Worm (Caenorhabditis elegans) whole organism, L4 larva: Measurements from ENCODE around the gene Y56A3A.41.

Source experiments
- F10B5.3 ChIP-seq: sonication (generic microtip); optimal IDR thresholded peaks from 2 replicates; lab custom pipeline; 2016; ENCODE audit warnings: mild to moderate bottlenecking, missing genetic modification characterization, missing compliant biosample characterization
- Y5F2A.4 ChIP-seq: fragments of 200-800 bp; sonication (Bioruptor generic); optimal IDR thresholded peaks from 2 replicates; lab custom pipeline; 2018; ENCODE audit warnings: mild to moderate bottlenecking, missing genetic modification characterization, missing compliant biosample characterization
- ZK546.5 ChIP-seq, 2 experiments: sonication (generic microtip); optimal IDR thresholded peaks; 2 replicates each; lab custom pipeline; 2017; ENCODE audit warnings: missing biosample characterization in 2 of 2, missing genetic modification characterization in 2 of 2
- aha-1 ChIP-seq: fragments of 150-350 bp; peaks from one replicate; lab custom pipeline; 2014; ENCODE audit warnings: missing biosample characterization, missing genetic modification characterization
- aly-2 ChIP-seq: sonication (generic microtip); optimal IDR thresholded peaks from 2 replicates; lab custom pipeline; 2018; ENCODE audit warnings: missing biosample characterization, missing genetic modification characterization
- ama-1 ChIP-seq: fragments of 150-350 bp; optimal IDR thresholded peaks from 2 replicates; lab custom pipeline; 2014; ENCODE audit warnings: inconsistent platforms, mixed read lengths
- ceh-32 ChIP-seq: sonication (generic microtip); optimal IDR thresholded peaks from 2 replicates; lab custom pipeline; 2016; ENCODE audit warnings: mild to moderate bottlenecking, missing genetic modification characterization, missing compliant biosample characterization; ENCODE audit not compliant: poor library complexity
- ceh-82 ChIP-seq: sonication (generic microtip); optimal IDR thresholded peaks from 2 replicates; lab custom pipeline; 2017; ENCODE audit warnings: missing biosample characterization, missing genetic modification characterization
- ces-1 ChIP-seq: fragments of 150-350 bp; sonication (generic microtip); optimal IDR thresholded peaks from 4 replicates; lab custom pipeline; 2014; ENCODE audit warnings: missing biosample characterization, missing genetic modification reagents, missing genetic modification characterization
- daf-16 ChIP-seq, 3 experiments: sonication (generic microtip); optimal IDR thresholded peaks; 2 replicates each; lab custom pipeline; 2016 to 2017; ENCODE audit warnings: missing genetic modification characterization in 3 of 3, missing genetic modification reagents in 3 of 3, mild to moderate bottlenecking in 2 of 3, missing compliant biosample characterization in 2 of 3, missing biosample characterization in 1 of 3, moderate library complexity in 1 of 3
- daf-19 ChIP-seq: fragments of 200-800 bp; sonication (Bioruptor generic); conservative IDR thresholded peaks from 2 replicates; pipeline ENCODE4 v1.3.6; 2022; ENCODE audit warnings: missing genetic modification characterization, missing compliant biosample characterization
- daf-8 ChIP-seq: fragments of 200-800 bp; sonication (Bioruptor generic); IDR thresholded peaks from 2 replicates; pipeline ENCODE4 v1.3.6; 2022; ENCODE audit warnings: missing genetic modification characterization, missing compliant biosample characterization
- dmd-6 ChIP-seq: fragments of 200-800 bp; sonication (Bioruptor generic); IDR thresholded peaks from 2 replicates; pipeline ENCODE4 v1.3.6; 2022; ENCODE audit warnings: missing genetic modification reagents, missing genetic modification characterization, missing compliant biosample characterization
- dmd-9 ChIP-seq: fragments of 200-800 bp; sonication (Bioruptor generic); IDR thresholded peaks from 2 replicates; pipeline ENCODE4 v1.3.6; 2022; ENCODE audit warnings: missing genetic modification reagents, missing genetic modification characterization, missing compliant biosample characterization
- dve-1 ChIP-seq: sonication (generic microtip); optimal IDR thresholded peaks from 2 replicates; lab custom pipeline; 2017; ENCODE audit warnings: antibody characterized with exemption, mild to moderate bottlenecking, missing genetic modification characterization, missing compliant biosample characterization; ENCODE audit not compliant: insufficient read depth
- egl-27 ChIP-seq: sonication (generic microtip); optimal IDR thresholded peaks from 3 replicates; lab custom pipeline; 2017; ENCODE audit warnings: missing biosample characterization, missing genetic modification reagents, missing genetic modification characterization
- hif-1 ChIP-seq, 2 experiments: sonication (generic microtip); optimal IDR thresholded peaks; 2 replicates each; lab custom pipeline; 2016 to 2017; ENCODE audit warnings: missing compliant biosample characterization in 2 of 2, missing genetic modification characterization in 2 of 2, missing genetic modification reagents in 2 of 2, missing genotype in 2 of 2, mild to moderate bottlenecking in 1 of 2
- hlh-11 ChIP-seq: fragments of 200-800 bp; sonication (Bioruptor generic); optimal IDR thresholded peaks from 2 replicates; lab custom pipeline; 2018; ENCODE audit warnings: mild to moderate bottlenecking, missing genetic modification characterization, missing compliant biosample characterization
- hlh-30 ChIP-seq: sonication (generic microtip); optimal IDR thresholded peaks from 2 replicates; lab custom pipeline; 2017; ENCODE audit warnings: antibody characterized with exemption, mild to moderate bottlenecking, missing genetic modification characterization, missing compliant biosample characterization; ENCODE audit not compliant: insufficient read depth
- hmg-1.1 ChIP-seq: fragments of 200-800 bp; sonication (Bioruptor generic); IDR thresholded peaks from 2 replicates; pipeline ENCODE4 v1.3.6; 2022; ENCODE audit warnings: missing genetic modification reagents, missing genetic modification characterization, missing compliant biosample characterization
- lim-7 ChIP-seq: fragments of 200-800 bp; sonication (Bioruptor generic); IDR thresholded peaks from 2 replicates; pipeline ENCODE4 v1.3.6; 2022; ENCODE audit warnings: missing genetic modification characterization, missing compliant biosample characterization
- lin-1 ChIP-seq: fragments of 200-800 bp; sonication (Bioruptor generic); IDR thresholded peaks from 2 replicates; pipeline ENCODE4 v1.3.6; 2022; ENCODE audit warnings: missing genetic modification reagents, missing genetic modification characterization, missing compliant biosample characterization
- lin-15B ChIP-seq: fragments of 150-350 bp; sonication (generic microtip); optimal IDR thresholded peaks from 3 replicates; lab custom pipeline; 2014; ENCODE audit warnings: missing biosample characterization, missing genetic modification characterization
- lin-29 ChIP-seq: fragments of 200-800 bp; sonication (Bioruptor generic); IDR thresholded peaks from 2 replicates; pipeline ENCODE4 v1.3.6; 2022; ENCODE audit warnings: missing genetic modification reagents, missing genetic modification characterization, missing compliant biosample characterization
- lin-38 ChIP-seq: fragments of 200-800 bp; sonication (Bioruptor generic); IDR thresholded peaks from 2 replicates; pipeline ENCODE4 v1.3.6; 2022; ENCODE audit warnings: missing genetic modification reagents, missing genetic modification characterization, missing compliant biosample characterization
- lin-39 ChIP-seq: fragments of 150-350 bp; optimal IDR thresholded peaks from 2 replicates; lab custom pipeline; 2014; ENCODE audit warnings: missing biosample characterization, missing genetic modification reagents, missing genetic modification characterization
- lsy-2 ChIP-seq, 2 experiments: fragments of 150-350 bp in 1 of 2; sonication (generic microtip) in 1 of 2; optimal IDR thresholded peaks; 2 replicates each; lab custom pipeline; 2014 to 2017; ENCODE audit warnings: missing biosample characterization in 2 of 2, missing genetic modification characterization in 2 of 2
- madf-5 ChIP-seq, 2 experiments: fragments of 200-800 bp; sonication (Bioruptor generic); IDR thresholded peaks; 2 replicates each; pipeline ENCODE4 v1.3.6; 2022; ENCODE audit warnings: missing compliant biosample characterization in 2 of 2, missing genetic modification characterization in 2 of 2
- mdl-1 ChIP-seq, 2 experiments: fragments of 150-350 bp in 1 of 2; sonication (generic microtip) in 1 of 2; optimal IDR thresholded peaks; 2 replicates each; lab custom pipeline; 2014 to 2017; ENCODE audit warnings: missing biosample characterization in 2 of 2, missing genetic modification characterization in 2 of 2
- mxl-3 ChIP-seq: fragments of 200-800 bp; sonication (Bioruptor generic); optimal IDR thresholded peaks from 2 replicates; lab custom pipeline; 2018; ENCODE audit warnings: mild to moderate bottlenecking, missing genetic modification characterization, missing compliant biosample characterization
- nhr-102 ChIP-seq: sonication (generic microtip); optimal IDR thresholded peaks from 2 replicates; lab custom pipeline; 2016; ENCODE audit warnings: mild to moderate bottlenecking, missing genetic modification characterization, moderate library complexity, missing compliant biosample characterization
- nhr-28 ChIP-seq: fragments of 150-350 bp; optimal IDR thresholded peaks from 2 replicates; lab custom pipeline; 2014; ENCODE audit warnings: missing biosample characterization, missing genetic modification characterization
- nhr-42 ChIP-seq: fragments of 200-800 bp; sonication (Bioruptor generic); IDR thresholded peaks from 2 replicates; pipeline ENCODE4 v1.3.6; 2022; ENCODE audit warnings: missing genetic modification characterization, missing compliant biosample characterization
- nhr-6 ChIP-seq: fragments of 150-350 bp; optimal IDR thresholded peaks from 2 replicates; lab custom pipeline; 2014; ENCODE audit warnings: missing biosample characterization, missing genetic modification characterization
- nhr-77 ChIP-seq: fragments of 150-350 bp; optimal IDR thresholded peaks from 2 replicates; lab custom pipeline; 2014; ENCODE audit warnings: missing biosample characterization, missing genetic modification characterization
- pqm-1 ChIP-seq: sonication (generic microtip); optimal IDR thresholded peaks from 2 replicates; lab custom pipeline; 2017; ENCODE audit warnings: missing biosample characterization, missing genetic modification characterization
- rbr-2 ChIP-seq: sonication (generic microtip); optimal IDR thresholded peaks from 2 replicates; lab custom pipeline; 2016; ENCODE audit warnings: missing genotype, missing genetic modification characterization, missing compliant biosample characterization
- saeg-2 ChIP-seq: fragments of 200-800 bp; sonication (Bioruptor generic); IDR thresholded peaks from 2 replicates; pipeline ENCODE4 v1.3.6; 2022; ENCODE audit warnings: missing genetic modification reagents, missing genetic modification characterization, missing compliant biosample characterization
- snpc-1.2 ChIP-seq: fragments of 200-800 bp; sonication (Bioruptor generic); IDR thresholded peaks from 2 replicates; pipeline ENCODE4 v1.3.6; 2022; ENCODE audit warnings: missing genetic modification reagents, missing genetic modification characterization, missing compliant biosample characterization
- spr-1 ChIP-seq: sonication (generic microtip); optimal IDR thresholded peaks from 2 replicates; lab custom pipeline; 2016; ENCODE audit warnings: mild to moderate bottlenecking, missing genetic modification characterization, missing compliant biosample characterization
- unc-130 ChIP-seq: sonication (generic microtip); optimal IDR thresholded peaks from 2 replicates; lab custom pipeline; 2016; ENCODE audit warnings: missing genetic modification reagents, missing genetic modification characterization, missing compliant biosample characterization
- unc-39 ChIP-seq: sonication (generic microtip); optimal IDR thresholded peaks from 2 replicates; lab custom pipeline; 2017; ENCODE audit warnings: missing biosample characterization, missing genetic modification characterization
- unc-62 ChIP-seq, 3 experiments: fragments of 150-350 bp in 1 of 3; sonication (generic microtip); optimal IDR thresholded peaks in 2 of 3; peaks in 1 of 3; 1 replicate in 1 of 3; 2 replicates in 2 of 3; lab custom pipeline; 2014 to 2017; ENCODE audit warnings: missing biosample characterization in 3 of 3, missing genetic modification characterization in 3 of 3, missing genetic modification reagents in 3 of 3, missing genotype in 1 of 3
- zfp-3 ChIP-seq: fragments of 200-800 bp; sonication (Bioruptor generic); conservative IDR thresholded peaks from 2 replicates; pipeline ENCODE4 v1.3.6; 2022; ENCODE audit warnings: missing genetic modification reagents, missing genetic modification characterization, missing compliant biosample characterization
- ztf-7 ChIP-seq: fragments of 150-350 bp; optimal IDR thresholded peaks from 2 replicates; lab custom pipeline; 2014; ENCODE audit warnings: missing biosample characterization, missing genetic modification characterization

Y56A3A.41 gene

ce11 chrIII:11847658-11848202 is 45.1 kb downstream of the Y56A3A.41 start, which contains the start of gene mif-1 (continued):
- TF ChIP-seq daf-16 (GFP tag; optimal IDR thresholded peaks at IDR 0.05; lab: Kevin White, UChicago) = no peak
- TF ChIP-seq daf-16 (tag; optimal IDR thresholded peaks at IDR 0.05; lab: Kevin White, UChicago) = peak; percentile 52
- no peak for TF ChIP-seq lim-7 (GFP tag; lab: Robert Waterston, UW)
- peak; percentile 20 for TF ChIP-seq dve-1
- TF ChIP-seq ces-1 (GFP tag; lab: Kevin White, UChicago) = no peak
- no peak for TF ChIP-seq nhr-42 (GFP tag; lab: Robert Waterston, UW)
- no peak for TF ChIP-seq ceh-32 (tag; lab: Kevin White, UChicago)
- no peak for TF ChIP-seq rbr-2
- no peak for TF ChIP-seq daf-8 (GFP tag; lab: Robert Waterston, UW)
- no peak; the same call in 1 of the 2 replicates for TF ChIP-seq lin-38 (GFP tag; lab: Robert Waterston, UW)
- no peak for TF ChIP-seq snpc-1.2
- no peak for TF ChIP-seq unc-39
- TF ChIP-seq ama-1 (lab: Kevin White, UChicago) = no peak
- no peak for TF ChIP-seq mdl-1 (tag; optimal IDR thresholded peaks at IDR 0.05; lab: Kevin White, UChicago)
- no peak for TF ChIP-seq pqm-1 (tag; lab: Kevin White, UChicago)
- no peak for TF ChIP-seq hif-1 (tag; optimal IDR thresholded peaks at IDR 0.05; lab: Kevin White, UChicago)
- no peak for TF ChIP-seq lin-1 (GFP tag; lab: Robert Waterston, UW)
- no peak for TF ChIP-seq egl-27 (tag; lab: Kevin White, UChicago)
- no peak for TF ChIP-seq aly-2 (tag; lab: Kevin White, UChicago)
- TF ChIP-seq mxl-3 (GFP tag; lab: Kevin White, UChicago) = no peak
- TF ChIP-seq spr-1 (tag; lab: Kevin White, UChicago) = no peak
- no peak for TF ChIP-seq nhr-102 (tag; lab: Kevin White, UChicago)
- TF ChIP-seq lin-39 (tag; lab: Kevin White, UChicago) = no peak
- TF ChIP-seq nhr-28 (tag; lab: Kevin White, UChicago) = peak; percentile 27
- no peak for TF ChIP-seq saeg-2
- TF ChIP-seq unc-130 (GFP tag; lab: Kevin White, UChicago) = no peak
- peak; percentile 35 for TF ChIP-seq hlh-11 (tag; lab: Kevin White, UChicago)
- TF ChIP-seq ZK546.5 (tag; optimal IDR thresholded peaks at IDR 0.05; lab: Kevin White, UChicago) = no peak
- TF ChIP-seq daf-19 = no peak
- no peak for TF ChIP-seq ceh-82 (tag; lab: Kevin White, UChicago)
- no peak for TF ChIP-seq lin-15B
- peak in 1 of 2 experiments; percentile 82 for TF ChIP-seq unc-62 (GFP tag; optimal IDR thresholded peaks at IDR 0.05 in 1 of 2; lab: Kevin White, UChicago)
- TF ChIP-seq unc-62 (tag; optimal IDR thresholded peaks at IDR 0.05; lab: Kevin White, UChicago) = no peak
- no peak for TF ChIP-seq hmg-1.1 (GFP tag; lab: Robert Waterston, UW)
- TF ChIP-seq hlh-30 (tag; lab: Kevin White, UChicago) = peak; percentile 89
- peak; percentile 19; the same call in 1 of the 2 replicates for TF ChIP-seq dmd-6 (GFP tag; lab: Robert Waterston, UW)
- TF ChIP-seq zfp-3 = no peak
- no peak for TF ChIP-seq madf-5 (GFP tag; IDR thresholded peaks at IDR 0.05; lab: Robert Waterston, UW)
- TF ChIP-seq nhr-77 (tag; lab: Kevin White, UChicago) = no peak
- TF ChIP-seq Y5F2A.4 = no peak
- TF ChIP-seq dmd-9 = no peak
- TF ChIP-seq lsy-2 (tag; optimal IDR thresholded peaks at IDR 0.05; lab: Kevin White, UChicago) = peak; percentile 54 to 98
- TF ChIP-seq aha-1 = peak; percentile 64
- TF ChIP-seq F10B5.3 = no peak
- no peak for TF ChIP-seq lin-29 (GFP tag; lab: Robert Waterston, UW)
- TF ChIP-seq ztf-7 (tag; lab: Kevin White, UChicago) = no peak
- TF ChIP-seq nhr-6 (tag; lab: Kevin White, UChicago) = no peak
- TF ChIP-seq, all 104 proteins: peak for 12
